Fruit fly (Drosophila melanogaster) whole organism, adult: ENCODE measurements around the gene Gr64e.

Experiments used
- CG12768 ChIP-seq: fragments of 200-800 bp; sonication (Bioruptor generic); optimal IDR thresholded peaks from 2 replicates; lab custom pipeline; 2017; ENCODE audit warnings: missing biosample characterization, missing genetic modification characterization, mild to moderate bottlenecking, moderate library complexity, missing genetic modification reagents
- CG14711 ChIP-seq: fragments of 200-800 bp; sonication (Bioruptor generic); optimal IDR thresholded peaks from 2 replicates; lab custom pipeline; 2018; ENCODE audit warnings: missing biosample characterization, mild to moderate bottlenecking, missing genetic modification characterization, moderate library complexity
- CG1620 ChIP-seq: fragments of 200-800 bp; sonication (Bioruptor generic); optimal IDR thresholded peaks from 2 replicates; lab custom pipeline; 2016; ENCODE audit warnings: missing biosample characterization, missing genetic modification characterization
- CG5204 ChIP-seq: fragments of 200-800 bp; sonication (Bioruptor generic); optimal IDR thresholded peaks from 2 replicates; lab custom pipeline; 2016; ENCODE audit warnings: missing biosample characterization, missing genetic modification characterization
- CG7045 ChIP-seq: fragments of 200-800 bp; sonication (Bioruptor generic); optimal IDR thresholded peaks from 2 replicates; lab custom pipeline; 2017; ENCODE audit warnings: missing biosample characterization, mild to moderate bottlenecking, missing genetic modification characterization
- CG7101 ChIP-seq: fragments of 200-800 bp; sonication (Bioruptor generic); optimal IDR thresholded peaks from 2 replicates; lab custom pipeline; 2018; ENCODE audit warnings: missing biosample characterization, mild to moderate bottlenecking, missing genetic modification characterization, moderate library complexity
- Clk ChIP-seq: fragments of 200-800 bp; sonication (Bioruptor generic); optimal IDR thresholded peaks from 2 replicates; lab custom pipeline; 2017; ENCODE audit warnings: missing biosample characterization, missing genetic modification characterization
- Hr96 ChIP-seq: fragments of 200-800 bp; sonication (Bioruptor generic); optimal IDR thresholded peaks from 2 replicates; lab custom pipeline; 2016; ENCODE audit warnings: missing biosample characterization, missing genetic modification characterization
- Mnt ChIP-seq: fragments of 200-800 bp; sonication (Bioruptor generic); optimal IDR thresholded peaks from 2 replicates; lab custom pipeline; 2016; ENCODE audit warnings: missing biosample characterization, mild to moderate bottlenecking, missing genetic modification characterization
- bab1 ChIP-seq: fragments of 200-800 bp; sonication (Bioruptor generic); optimal IDR thresholded peaks from 3 replicates; lab custom pipeline; 2019; ENCODE audit warnings: missing biosample characterization, mild to moderate bottlenecking, missing genetic modification characterization, moderate library complexity
- cic ChIP-seq: fragments of 200-800 bp; sonication (Bioruptor generic); optimal IDR thresholded peaks from 2 replicates; lab custom pipeline; 2017; ENCODE audit warnings: missing biosample characterization, mild to moderate bottlenecking, missing genetic modification characterization, moderate library complexity
- cnc ChIP-seq, 2 experiments: fragments of >200 bp; optimal IDR thresholded peaks; 2 replicates each; lab custom pipeline; 2017
- kay ChIP-seq: fragments of 200-800 bp; sonication (Bioruptor generic); peaks from one replicate; lab custom pipeline; 2016; ENCODE audit warnings: missing biosample characterization, missing genetic modification characterization, borderline replicate concordance
- ovo ChIP-seq: fragments of 200-800 bp; sonication (Bioruptor generic); optimal IDR thresholded peaks from 2 replicates; lab custom pipeline; 2016; ENCODE audit warnings: missing biosample characterization, missing genetic modification characterization
- pad ChIP-seq: fragments of 200-800 bp; sonication (Bioruptor generic); optimal IDR thresholded peaks from 3 replicates; lab custom pipeline; 2017; ENCODE audit warnings: missing biosample characterization, missing genetic modification characterization, mild to moderate bottlenecking, moderate library complexity, missing genetic modification reagents
- tj ChIP-seq: fragments of 200-800 bp; sonication (Bioruptor generic); optimal IDR thresholded peaks from 3 replicates; lab custom pipeline; 2017; ENCODE audit warnings: missing biosample characterization, mild to moderate bottlenecking, missing genetic modification characterization, moderate library complexity
- toe ChIP-seq: fragments of 200-800 bp; sonication (Bioruptor generic); optimal IDR thresholded peaks from 2 replicates; lab custom pipeline; 2016; ENCODE audit warnings: missing biosample characterization, missing genetic modification characterization

Gr64e gene

DNA sequence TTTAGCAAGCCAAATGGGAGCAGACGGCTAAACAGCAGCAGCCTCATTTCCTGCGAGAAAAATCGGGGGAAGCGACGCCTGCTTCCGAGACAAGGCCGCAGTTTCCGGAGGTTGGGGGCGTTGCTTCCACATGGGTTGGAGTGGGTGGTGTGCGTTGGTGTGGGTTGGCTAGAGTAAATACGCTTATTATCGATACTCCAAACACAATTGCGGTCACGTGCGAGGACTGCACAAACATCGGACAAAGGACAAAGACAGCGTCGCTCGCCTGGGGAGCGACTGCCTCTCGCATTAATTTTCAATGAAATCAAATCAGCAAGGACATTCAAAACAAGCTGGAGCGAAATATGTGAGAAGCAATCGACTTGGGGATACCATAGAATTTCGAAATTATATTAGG, 49.3 kb downstream of the Gr64e start:
- TF ChIP-seq Mnt (no peak), cnc (optimal IDR thresholded peaks at IDR 0.05; lab: Kevin White, UChicago) (no peak), CG12768 (GFP tag; lab: Kevin White, UChicago) (no peak), CG14711 (tag; lab: Kevin White, UChicago) (no peak), CG7045 (GFP tag; lab: Kevin White, UChicago) (no peak), Hr96 (GFP tag; lab: Kevin White, UChicago) (no peak), CG1620 (no peak), cic (GFP tag; lab: Kevin White, UChicago) (no peak), pad (GFP tag; lab: Kevin White, UChicago) (no peak), Clk (GFP tag; lab: Kevin White, UChicago) (no peak), bab1 (no peak), ovo (GFP tag; lab: Kevin White, UChicago) (no peak), tj (GFP tag; lab: Kevin White, UChicago) (no peak), CG5204 (no peak), kay (GFP tag; lab: Kevin White, UChicago) (no peak)

DNA sequence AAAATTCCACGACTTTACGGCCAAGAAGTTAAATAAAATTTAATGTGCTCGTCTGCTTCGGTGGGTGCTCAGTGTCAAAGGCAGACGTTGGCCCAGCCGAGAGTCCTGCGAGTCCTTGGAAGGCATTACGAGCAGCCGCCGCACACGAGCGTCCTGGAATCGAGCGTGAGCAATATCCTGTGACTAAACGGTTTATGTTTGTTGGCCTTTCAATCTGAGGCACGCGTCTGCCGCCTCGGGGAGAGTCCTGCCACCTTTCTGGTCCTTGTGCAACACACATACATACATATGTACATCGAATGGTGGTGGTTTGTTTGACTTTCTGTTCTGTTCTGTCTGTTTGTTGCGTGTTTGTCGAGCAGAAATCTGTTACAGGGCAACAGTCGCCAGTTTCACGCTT, 51.5 kb downstream of the Gr64e start:
- no peak for TF ChIP-seq toe
- TF ChIP-seq CG7045 (GFP tag; lab: Kevin White, UChicago), result no peak
- no peak for TF ChIP-seq CG5204
- TF ChIP-seq Hr96 (GFP tag; lab: Kevin White, UChicago), result no peak
- no peak for TF ChIP-seq Clk (GFP tag; lab: Kevin White, UChicago)
- TF ChIP-seq CG7101, result no peak
- TF ChIP-seq CG1620, result no peak
- no peak for TF ChIP-seq ovo (GFP tag; lab: Kevin White, UChicago)
- no peak for TF ChIP-seq tj (GFP tag; lab: Kevin White, UChicago)
